Fruit fly (Drosophila melanogaster) whole organism, embryonic: Measurements from ENCODE around the gene CG43448.

Experiments used
- CG1024 ChIP-seq: fragments of 200-800 bp; sonication (Bioruptor generic); IDR thresholded peaks from 2 replicates; pipeline ENCODE4 v1.3.6; 2022; ENCODE audit warnings: missing biosample characterization, missing genetic modification characterization
- CG11085 ChIP-seq: fragments of 200-800 bp; sonication (Bioruptor generic); IDR thresholded peaks from 2 replicates; pipeline ENCODE4 v1.3.6; 2022; ENCODE audit warnings: missing biosample characterization, missing genetic modification characterization
- CG13624 ChIP-seq: fragments of 200-800 bp; sonication (Bioruptor generic); optimal IDR thresholded peaks from 2 replicates; lab custom pipeline; 2016; ENCODE audit warnings: missing biosample characterization, missing genetic modification characterization
- CG14441 ChIP-seq: fragments of 200-800 bp; sonication (Bioruptor generic); IDR thresholded peaks from 2 replicates; pipeline ENCODE4 v1.3.6; 2022; ENCODE audit warnings: missing biosample characterization, missing genetic modification characterization
- CG17328 ChIP-seq: fragments of 200-800 bp; sonication (Bioruptor generic); IDR thresholded peaks from 2 replicates; pipeline ENCODE4 v1.3.6; 2022; ENCODE audit warnings: missing biosample characterization, missing genetic modification characterization
- CG17829 ChIP-seq: fragments of 200-800 bp; optimal IDR thresholded peaks from 2 replicates; lab custom pipeline; 2019; ENCODE audit warnings: missing biosample characterization, mild to moderate bottlenecking, missing genetic modification characterization, moderate library complexity
- CG1832 ChIP-seq: fragments of 200-800 bp; sonication (Bioruptor generic); optimal IDR thresholded peaks from 2 replicates; lab custom pipeline; 2017; ENCODE audit warnings: missing biosample characterization, mild to moderate bottlenecking, missing genetic modification characterization, inconsistent platforms
- CG18476 ChIP-seq: fragments of 200-800 bp; sonication (Bioruptor generic); optimal IDR thresholded peaks from 2 replicates; lab custom pipeline; 2016; ENCODE audit warnings: missing biosample characterization, mild to moderate bottlenecking, missing genetic modification characterization
- CG18764 ChIP-seq: fragments of 200-800 bp; sonication (Bioruptor generic); optimal IDR thresholded peaks from 3 replicates; lab custom pipeline; 2016; ENCODE audit warnings: missing biosample characterization, missing genetic modification characterization
- CG32767 ChIP-seq: fragments of 200-800 bp; sonication (Bioruptor generic); IDR thresholded peaks from 2 replicates; pipeline ENCODE4 v1.3.6; 2022; ENCODE audit warnings: missing biosample characterization, missing genetic modification characterization
- CG32772 ChIP-seq: fragments of 200-800 bp; sonication (Bioruptor generic); IDR thresholded peaks from 2 replicates; pipeline ENCODE4 v1.3.6; 2022; ENCODE audit warnings: missing biosample characterization, missing genetic modification characterization
- CG4328 ChIP-seq: fragments of 200-800 bp; sonication (Bioruptor generic); optimal IDR thresholded peaks from 3 replicates; lab custom pipeline; 2017; ENCODE audit warnings: missing biosample characterization, missing genetic modification reagents, missing genetic modification characterization
- CG4404 ChIP-seq: fragments of 200-800 bp; sonication (Bioruptor generic); IDR thresholded peaks from 2 replicates; pipeline ENCODE4 v1.3.6; 2022; ENCODE audit warnings: missing biosample characterization, missing genetic modification characterization
- CG5245 ChIP-seq: fragments of 200-800 bp; sonication (Bioruptor generic); optimal IDR thresholded peaks from 3 replicates; lab custom pipeline; 2016; ENCODE audit warnings: missing biosample characterization, missing genetic modification characterization
- CG6175 ChIP-seq: fragments of 200-800 bp; sonication (Bioruptor generic); IDR thresholded peaks from 3 replicates; pipeline ENCODE4 v1.3.6; 2022; ENCODE audit warnings: missing biosample characterization, missing genetic modification characterization
- CG6689 ChIP-seq: fragments of 200-800 bp; sonication (Bioruptor generic); IDR thresholded peaks from 2 replicates; pipeline ENCODE4 v1.3.6; 2022; ENCODE audit warnings: missing biosample characterization, missing genetic modification characterization
- CG6813 ChIP-seq: fragments of 200-800 bp; sonication (Bioruptor generic); optimal IDR thresholded peaks from 2 replicates; lab custom pipeline; 2017; ENCODE audit warnings: missing biosample characterization, missing genetic modification characterization, mild to moderate bottlenecking, moderate library complexity, missing genetic modification reagents
- CG7963 ChIP-seq: fragments of 200-800 bp; sonication (Bioruptor generic); IDR thresholded peaks from 3 replicates; pipeline ENCODE4 v1.3.6; 2022; ENCODE audit warnings: missing biosample characterization, missing genetic modification characterization; ENCODE audit not compliant: partially characterized antibody
- CG8478 ChIP-seq: fragments of >200 bp; optimal IDR thresholded peaks from 2 replicates; lab custom pipeline; 2018
- CG9727 ChIP-seq: fragments of 200-800 bp; sonication (Bioruptor generic); optimal IDR thresholded peaks from 3 replicates; lab custom pipeline; 2017; ENCODE audit warnings: missing biosample characterization, mild to moderate bottlenecking, missing genetic modification characterization
- D19B ChIP-seq: fragments of 200-800 bp; sonication (Bioruptor generic); optimal IDR thresholded peaks from 2 replicates; lab custom pipeline; 2017; ENCODE audit warnings: missing biosample characterization, mild to moderate bottlenecking, missing genetic modification characterization
- Deaf1 ChIP-seq: fragments of 200-800 bp; optimal IDR thresholded peaks from 3 replicates; lab custom pipeline; 2019; ENCODE audit warnings: missing biosample characterization, mild to moderate bottlenecking, missing genetic modification characterization, moderate library complexity
- Fer2 ChIP-seq: fragments of 200-800 bp; sonication (Bioruptor generic); optimal IDR thresholded peaks from 2 replicates; lab custom pipeline; 2018; ENCODE audit warnings: missing biosample characterization, mild to moderate bottlenecking, missing genetic modification characterization, moderate library complexity
- GATAe ChIP-seq: fragments of 200-800 bp; sonication (Bioruptor generic); conservative IDR thresholded peaks from 2 replicates; pipeline ENCODE4 v1.3.6; 2022; ENCODE audit warnings: missing biosample characterization, missing genetic modification characterization
- Gug ChIP-seq: fragments of 200-800 bp; sonication (Bioruptor generic); IDR thresholded peaks from 4 replicates; pipeline ENCODE4 v1.3.6; 2022; ENCODE audit warnings: missing biosample characterization, missing genetic modification characterization
- HmgZ ChIP-seq: fragments of 200-800 bp; sonication (Bioruptor generic); optimal IDR thresholded peaks from 2 replicates; lab custom pipeline; 2018; ENCODE audit warnings: missing biosample characterization, mild to moderate bottlenecking, missing genetic modification characterization
- Hsf ChIP-seq: fragments of 200-800 bp; sonication (Bioruptor generic); optimal IDR thresholded peaks from 3 replicates; lab custom pipeline; 2016; ENCODE audit warnings: missing biosample characterization, missing genetic modification characterization
- Lpt ChIP-seq: fragments of >200 bp; optimal IDR thresholded peaks from 2 replicates; lab custom pipeline; 2018; ENCODE audit warnings: missing biosample characterization, missing genetic modification characterization
- MESR4 ChIP-seq: fragments of 200-800 bp; sonication (Bioruptor generic); optimal IDR thresholded peaks from 2 replicates; lab custom pipeline; 2018; ENCODE audit warnings: missing biosample characterization, mild to moderate bottlenecking, missing genetic modification characterization, moderate library complexity
- Mrtf ChIP-seq: fragments of 200-800 bp; sonication (Bioruptor generic); IDR thresholded peaks from 3 replicates; pipeline ENCODE4 v1.3.6; 2022; ENCODE audit warnings: missing biosample characterization, missing genetic modification characterization
- NfI ChIP-seq: fragments of 200-800 bp; sonication (Bioruptor generic); optimal IDR thresholded peaks from 3 replicates; lab custom pipeline; 2018; ENCODE audit warnings: missing biosample characterization, mild to moderate bottlenecking, missing genetic modification characterization, moderate library complexity
- Oli ChIP-seq: fragments of 200-800 bp; sonication (Bioruptor generic); optimal IDR thresholded peaks from 2 replicates; lab custom pipeline; 2018; ENCODE audit warnings: missing biosample characterization, mild to moderate bottlenecking, missing genetic modification characterization, moderate library complexity
- Pdp1 ChIP-seq, 2 experiments: fragments of 200-800 bp; sonication (Bioruptor generic); optimal IDR thresholded peaks; 3 replicates each; lab custom pipeline; 2016; ENCODE audit warnings: missing biosample characterization in 2 of 2, missing genetic modification characterization in 2 of 2, mild to moderate bottlenecking in 1 of 2, moderate library complexity in 1 of 2
- Sox102F ChIP-seq: fragments of 200-800 bp; sonication (Bioruptor generic); optimal IDR thresholded peaks from 2 replicates; lab custom pipeline; 2018; ENCODE audit warnings: missing biosample characterization, mild to moderate bottlenecking, missing genetic modification characterization, moderate library complexity
- Sry-β ChIP-seq: fragments of 200-800 bp; sonication (Bioruptor generic); optimal IDR thresholded peaks from 2 replicates; lab custom pipeline; 2018; ENCODE audit warnings: missing biosample characterization, mild to moderate bottlenecking, missing genetic modification characterization, moderate library complexity
- bcd ChIP-seq: fragments of 200-800 bp; sonication (Bioruptor generic); optimal IDR thresholded peaks from 2 replicates; lab custom pipeline; 2017; ENCODE audit warnings: missing biosample characterization, mild to moderate bottlenecking, missing genetic modification characterization
- bigmax ChIP-seq: fragments of 200-800 bp; sonication (Bioruptor generic); optimal IDR thresholded peaks from 2 replicates; lab custom pipeline; 2018; ENCODE audit warnings: missing biosample characterization, mild to moderate bottlenecking, missing genetic modification characterization
- corto ChIP-seq: fragments of 200-800 bp; sonication (Bioruptor generic); optimal IDR thresholded peaks from 2 replicates; lab custom pipeline; 2016; ENCODE audit warnings: missing biosample characterization, mild to moderate bottlenecking, missing genetic modification characterization, moderate library complexity
- eve ChIP-seq, 2 experiments: fragments of >200 bp; optimal IDR thresholded peaks; 2 replicates each; lab custom pipeline; 2017; ENCODE audit warnings: missing biosample characterization in 2 of 2, missing genetic modification characterization in 2 of 2
- fru ChIP-seq: fragments of >200 bp; optimal IDR thresholded peaks from 2 replicates; lab custom pipeline; 2017
- her ChIP-seq: fragments of 200-800 bp; sonication (Bioruptor generic); optimal IDR thresholded peaks from 2 replicates; lab custom pipeline; 2016; ENCODE audit warnings: missing biosample characterization, missing genetic modification characterization
- hkb ChIP-seq, 2 experiments: fragments of 200-800 bp in 1 of 2; fragments of >200 bp in 1 of 2; sonication (Bioruptor generic) in 1 of 2; IDR thresholded peaks in 1 of 2; optimal IDR thresholded peaks in 1 of 2; 2 replicates each; pipeline versions ENCODE4 v1.3.6 to Lab custom; 2017 to 2022; ENCODE audit warnings: missing biosample characterization in 1 of 2, missing genetic modification characterization in 1 of 2
- insv ChIP-seq, 2 experiments: fragments of 200-800 bp; sonication (Bioruptor generic); optimal IDR thresholded peaks; 3 replicates each; lab custom pipeline; 2016 to 2018; ENCODE audit warnings: missing biosample characterization in 2 of 2, missing genetic modification characterization in 2 of 2
- ken ChIP-seq: fragments of 200-800 bp; sonication (Bioruptor generic); IDR thresholded peaks from 3 replicates; pipeline ENCODE4 v1.3.6; 2022; ENCODE audit warnings: missing biosample characterization, missing genetic modification characterization
- mam ChIP-seq: fragments of 200-800 bp; sonication (Bioruptor generic); optimal IDR thresholded peaks from 3 replicates; lab custom pipeline; 2016; ENCODE audit warnings: missing biosample characterization, missing genetic modification characterization
- mirr ChIP-seq: fragments of 200-800 bp; sonication (Bioruptor generic); optimal IDR thresholded peaks from 3 replicates; lab custom pipeline; 2018; ENCODE audit warnings: missing biosample characterization, mild to moderate bottlenecking, missing genetic modification characterization
- nerfin-1 ChIP-seq: fragments of 200-800 bp; sonication (Bioruptor generic); optimal IDR thresholded peaks from 3 replicates; lab custom pipeline; 2019; ENCODE audit warnings: missing biosample characterization, mild to moderate bottlenecking, missing genetic modification characterization, moderate library complexity
- nom ChIP-seq: fragments of 200-800 bp; sonication (Bioruptor generic); optimal IDR thresholded peaks from 2 replicates; lab custom pipeline; 2017; ENCODE audit warnings: missing biosample characterization, missing genetic modification characterization, mild to moderate bottlenecking, moderate library complexity, missing genetic modification reagents
- pum ChIP-seq: fragments of 200-800 bp; sonication (Bioruptor generic); optimal IDR thresholded peaks from 2 replicates; lab custom pipeline; 2016; ENCODE audit warnings: missing biosample characterization, missing genetic modification characterization
- wdn ChIP-seq: fragments of 200-800 bp; sonication (Bioruptor generic); IDR thresholded peaks from 2 replicates; pipeline ENCODE4 v1.3.6; 2022; ENCODE audit warnings: missing biosample characterization, missing genetic modification characterization
- zfh2 ChIP-seq: fragments of 200-800 bp; sonication (Bioruptor generic); optimal IDR thresholded peaks from 2 replicates; lab custom pipeline; 2016; ENCODE audit warnings: missing biosample characterization, missing genetic modification characterization

The CG43448 gene

dm6 chr3R:30189836-30190235 lies 47.7 kb downstream of the CG43448 start (continued):
- TF ChIP-seq CG6813 (GFP tag; lab: Kevin White, UChicago) (peak; percentile 61), bigmax (GFP tag; lab: Kevin White, UChicago) (no peak), bcd (GFP tag; lab: Kevin White, UChicago) (peak; percentile 72), Deaf1 (peak; percentile 33), CG1024 (GFP tag; lab: Robert Waterston, UW) (peak; percentile 73), Fer2 (tag; lab: Kevin White, UChicago) (peak; percentile 46), GATAe (GFP tag; lab: Robert Waterston, UW) (0 out of 2 replicates have a peak, but pooled peaks have one; percentile 9), Mrtf (GFP tag; lab: Robert Waterston, UW) (peak; percentile 84), CG4328 (GFP tag; lab: Kevin White, UChicago) (peak; percentile 62), CG9727 (GFP tag; lab: Kevin White, UChicago) (peak; percentile 56), nerfin-1 (tag; lab: Kevin White, UChicago) (peak; percentile 58), CG18476 (peak; percentile 36), CG14441 (GFP tag; lab: Robert Waterston, UW) (peak; percentile 89), nom (peak; percentile 25), her (GFP tag; lab: Kevin White, UChicago) (peak; percentile 3), CG6175 (GFP tag; lab: Robert Waterston, UW) (no peak), Sry-β (GFP tag; lab: Kevin White, UChicago) (no peak), CG5245 (GFP tag; lab: Kevin White, UChicago) (peak; percentile 63), Lpt (GFP tag; lab: Kevin White, UChicago) (no peak), Hsf (GFP tag; lab: Kevin White, UChicago) (peak; percentile 62), D19B (peak; percentile 13), CG32772 (peak; percentile 79), HmgZ (tag; lab: Kevin White, UChicago) (peak; percentile 40), pum (GFP tag; lab: Kevin White, UChicago) (peak; percentile 59), ken (GFP tag; lab: Robert Waterston, UW) (peak; percentile 41; the same call in 1 of the 3 replicates), NfI (GFP tag; lab: Kevin White, UChicago) (peak; percentile 73), mam (GFP tag; lab: Kevin White, UChicago) (peak; percentile 20), CG11085 (GFP tag; lab: Robert Waterston, UW) (peak; percentile 36; the same call in 1 of the 2 replicates), Gug (GFP tag; lab: Robert Waterston, UW) (peak; percentile 78), hkb (optimal IDR thresholded peaks at IDR 0.05; lab: Kevin White, UChicago) (no peak), hkb (GFP tag; IDR thresholded peaks at IDR 0.05; lab: Robert Waterston, UW) (peak; percentile 88), CG13624 (GFP tag; lab: Kevin White, UChicago) (peak; percentile 32), MESR4 (GFP tag; lab: Kevin White, UChicago) (no peak), CG8478 (lab: Kevin White, UChicago) (no peak), mirr (GFP tag; lab: Kevin White, UChicago) (no peak), CG7963 (GFP tag; lab: Robert Waterston, UW) (no peak), CG1832 (GFP tag; lab: Kevin White, UChicago) (no peak), corto (GFP tag; lab: Kevin White, UChicago) (no peak), CG17328 (GFP tag; lab: Robert Waterston, UW) (peak; percentile 79), Oli (tag; lab: Kevin White, UChicago) (peak; percentile 81), fru (no peak), Sox102F (peak; percentile 83), CG18764 (GFP tag; lab: Kevin White, UChicago) (peak; percentile 35), CG4404 (peak; percentile 28; the same call in 1 of the 2 replicates), CG17829 (tag; lab: Kevin White, UChicago) (peak; percentile 67), CG6689 (peak; percentile 80), insv (GFP tag; optimal IDR thresholded peaks at IDR 0.05; lab: Kevin White, UChicago) (no peak), Pdp1 (GFP tag; optimal IDR thresholded peaks at IDR 0.05; lab: Kevin White, UChicago) (peak; percentile 67 to 68), zfh2 (peak; percentile 33), eve (GFP tag; optimal IDR thresholded peaks at IDR 0.05; lab: Kevin White, UChicago) (no peak), CG32767 (GFP tag; lab: Robert Waterston, UW) (peak; percentile 67), wdn (GFP tag; lab: Robert Waterston, UW) (peak; percentile 41; the same call in 1 of the 2 replicates)
